Worm (Caenorhabditis elegans): ENCODE data around the gene str-252.
A peak's percentile ranks its signal among the peaks of the same experiment; 100 is the strongest.

str-252 gene

DNA sequence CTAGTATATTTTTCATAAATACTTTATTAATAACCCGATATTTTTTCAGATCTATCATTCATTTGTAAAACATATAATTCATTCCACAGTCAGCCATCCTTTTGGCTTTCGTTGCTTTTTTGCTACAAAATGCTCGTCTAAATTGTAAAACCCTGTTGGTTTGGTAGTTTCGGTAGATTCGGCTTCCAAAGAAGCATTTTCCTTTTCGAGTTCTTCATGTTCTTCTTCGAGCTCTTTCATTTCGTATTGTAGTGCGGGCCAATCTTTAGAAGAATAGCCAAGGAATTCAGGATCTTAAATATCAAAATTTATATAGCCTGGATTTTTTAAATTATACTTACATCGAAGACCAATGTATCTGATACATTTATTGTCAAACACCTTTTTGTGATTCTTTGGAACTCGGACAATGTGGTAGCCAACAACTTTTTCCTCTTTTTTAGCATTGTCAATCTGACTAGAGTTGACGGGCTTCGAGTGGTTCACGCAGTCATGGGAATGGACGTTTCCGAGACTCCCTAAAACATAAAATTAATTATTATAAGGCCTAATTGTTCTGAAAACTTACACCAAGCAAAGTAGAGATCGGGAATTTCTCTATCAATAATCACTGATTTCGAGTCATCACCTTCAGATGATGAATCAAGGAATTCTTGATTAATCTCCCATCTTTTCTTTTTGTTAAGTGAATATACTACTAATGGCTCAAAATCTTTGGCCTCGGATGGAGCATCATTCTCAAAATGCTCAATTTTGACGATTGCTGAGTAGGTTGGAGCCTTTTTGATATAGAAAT, 8.0 kb upstream of the str-252 start (continued):
- TF ChIP-seq lin-26 (GFP tag; IDR thresholded peaks at IDR 0.05) (no peak), ztf-6 (GFP tag; IDR thresholded peaks at IDR 0.05) (no peak), hlh-12 (tag; optimal IDR thresholded peaks at IDR 0.05) (no peak), lsy-27 (tag; optimal IDR thresholded peaks at IDR 0.05; ENCODE audit: borderline replicate concordance, insufficient read depth) (no peak), D2030.7 (GFP tag; IDR thresholded peaks at IDR 0.05) (no peak), efl-1 (GFP tag; optimal IDR thresholded peaks at IDR 0.05) (no peak), nfya-2 (GFP tag; IDR thresholded peaks at IDR 0.05) (no peak), F33H1.4 (GFP tag; IDR thresholded peaks at IDR 0.05) (no peak), T26A5.8 (tag; optimal IDR thresholded peaks at IDR 0.05) (no peak), fkh-3 (tag; optimal IDR thresholded peaks at IDR 0.05) (no peak), ztf-18 (tag; optimal IDR thresholded peaks at IDR 0.05) (no peak), Y53F4B.3 (GFP tag; IDR thresholded peaks at IDR 0.05) (no peak), him-1 (tag; optimal IDR thresholded peaks at IDR 0.05) (no peak), unc-130 (GFP tag; optimal IDR thresholded peaks at IDR 0.05) (no peak), Y56A3A.18 (GFP tag; IDR thresholded peaks at IDR 0.05) (peak; percentile 7; the same call in 1 of the 2 replicates), aptf-3 (GFP tag; IDR thresholded peaks at IDR 0.05) (no peak), lsl-1 (GFP tag; optimal IDR thresholded peaks at IDR 0.05) (no peak), ekl-4 (GFP tag; IDR thresholded peaks at IDR 0.05) (no peak; the same call in 1 of the 2 replicates), unc-62 (GFP tag; optimal IDR thresholded peaks at IDR 0.05) (no peak), hmg-1.2 (GFP tag; IDR thresholded peaks at IDR 0.05) (no peak), Y95B8A.8 (GFP tag; IDR thresholded peaks at IDR 0.05) (peak; percentile 71; the same call in 1 of the 2 replicates), mel-28 (tag; optimal IDR thresholded peaks at IDR 0.05; ENCODE audit: borderline replicate concordance) (no peak), akir-1 (GFP tag; optimal IDR thresholded peaks at IDR 0.05) (no peak), nhr-120 (GFP tag; IDR thresholded peaks at IDR 0.05) (no peak), madf-6 (GFP tag; IDR thresholded peaks at IDR 0.05) (no peak), ZK185.1 (tag; optimal IDR thresholded peaks at IDR 0.05; ENCODE audit: poor library complexity, severe bottlenecking) (no peak), Y53G8AR.9 (GFP tag; conservative IDR thresholded peaks at IDR 0.05) (no peak), Y79H2A.3 (GFP tag; conservative IDR thresholded peaks at IDR 0.05) (peak; percentile 6; the same call in 1 of the 2 replicates), rcor-1 (GFP tag; IDR thresholded peaks at IDR 0.05) (no peak), B0336.3 (GFP tag; IDR thresholded peaks at IDR 0.05) (peak; percentile 15), repo-1 (tag; optimal IDR thresholded peaks at IDR 0.05) (no peak), sea-2 (GFP tag; IDR thresholded peaks at IDR 0.05) (no peak), zfh-2 (GFP tag; conservative IDR thresholded peaks at IDR 0.05) (no peak), ztf-26 (tag; optimal IDR thresholded peaks at IDR 0.05) (no peak), nhr-90 (tag; optimal IDR thresholded peaks at IDR 0.05) (no peak), madf-3 (GFP tag; IDR thresholded peaks at IDR 0.05) (0 out of 2 replicates have a peak, but pooled peaks have one; percentile 27), B0019.2 (GFP tag; conservative IDR thresholded peaks at IDR 0.05) (no peak), pbrm-1 (GFP tag; IDR thresholded peaks at IDR 0.05) (no peak; the same call in 1 of the 2 replicates), F52B5.7 (tag; optimal IDR thresholded peaks at IDR 0.05) (no peak), hsf-1 (GFP tag; IDR thresholded peaks at IDR 0.05) (no peak), F55B11.4 (tag; optimal IDR thresholded peaks at IDR 0.05; ENCODE audit: borderline replicate concordance, insufficient read depth) (no peak), attf-5 (GFP tag; optimal IDR thresholded peaks at IDR 0.05) (no peak), lag-1 (GFP tag; IDR thresholded peaks at IDR 0.05) (no peak), nhr-27 (tag; optimal IDR thresholded peaks at IDR 0.05) (no peak), lir-1 (GFP tag; conservative IDR thresholded peaks at IDR 0.05) (no peak), aptf-2 (GFP tag; conservative IDR thresholded peaks at IDR 0.05) (0 out of 2 replicates have a peak, but pooled peaks have one; percentile 5), sdz-38 (tag; optimal IDR thresholded peaks at IDR 0.05) (no peak), T07F8.4 (tag; optimal IDR thresholded peaks at IDR 0.05) (no peak)

All from whole organism, young adult.